Worm (Caenorhabditis elegans): ENCODE data around the gene hrpa-1.

hrpa-1 gene

DNA sequence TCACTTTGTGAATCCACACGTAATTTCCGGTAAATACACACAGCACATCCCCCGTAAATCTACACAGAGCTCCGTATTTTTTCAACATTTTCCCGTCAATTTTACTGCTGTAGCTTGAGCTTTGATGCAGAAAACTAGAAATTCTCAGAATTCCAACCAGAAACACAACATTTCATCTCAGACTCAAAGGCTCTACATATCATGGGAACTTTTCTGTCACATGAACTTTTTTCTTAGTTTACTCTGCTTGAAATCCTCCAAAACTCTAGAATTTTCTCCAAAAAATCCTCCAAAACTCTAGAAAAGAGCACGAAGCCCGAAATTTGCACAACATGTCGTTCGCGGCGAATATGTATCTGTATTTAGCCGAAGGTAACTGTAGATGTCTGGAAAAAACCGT is 24.6 kb upstream of the hrpa-1 start, which contains the start of gene Y55H10A.2:
Gene Y55H10A.2 (plus strand): TSS at position 301 of the 400 bp plus-strand sequence.
- no peak for TF ChIP-seq nhr-12 (tag; optimal IDR thresholded peaks at IDR 0.05)
- no peak for TF ChIP-seq zag-1 (tag; optimal IDR thresholded peaks at IDR 0.05)

DNA sequence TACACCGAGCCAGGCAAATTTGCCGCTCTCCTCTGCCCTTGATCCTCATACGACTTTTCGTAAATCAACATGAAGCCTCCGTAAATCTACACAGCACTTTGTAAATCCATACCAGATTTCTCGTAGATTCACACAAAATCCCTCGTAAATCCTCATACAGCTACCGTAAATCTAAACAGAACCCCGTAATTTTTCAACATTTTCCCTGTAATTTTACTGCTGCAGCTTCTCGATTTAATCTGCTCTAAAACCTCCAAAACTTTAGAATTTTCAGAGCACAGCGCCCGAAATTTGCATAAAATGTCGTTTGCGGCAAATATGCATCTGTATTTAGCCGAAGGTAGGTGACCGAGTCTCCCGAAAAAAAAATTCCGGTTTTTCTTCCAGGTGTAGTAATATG is 16.1 kb upstream of the hrpa-1 start, which contains the start of gene F42A6.1:
Gene F42A6.1 (plus strand): TSS at position 301 of the 400 bp plus-strand sequence.
- TF ChIP-seq efl-1 (optimal IDR thresholded peaks at IDR 0.05) = no peak
- peak in 1 of 2 experiments; percentile 71 for TF ChIP-seq efl-1 (GFP tag; optimal IDR thresholded peaks at IDR 0.05 in 1 of 2)
- no peak for TF ChIP-seq elt-3 (tag; optimal IDR thresholded peaks at IDR 0.05)
- TF ChIP-seq nhr-85 (tag) = peak; percentile 11

DNA sequence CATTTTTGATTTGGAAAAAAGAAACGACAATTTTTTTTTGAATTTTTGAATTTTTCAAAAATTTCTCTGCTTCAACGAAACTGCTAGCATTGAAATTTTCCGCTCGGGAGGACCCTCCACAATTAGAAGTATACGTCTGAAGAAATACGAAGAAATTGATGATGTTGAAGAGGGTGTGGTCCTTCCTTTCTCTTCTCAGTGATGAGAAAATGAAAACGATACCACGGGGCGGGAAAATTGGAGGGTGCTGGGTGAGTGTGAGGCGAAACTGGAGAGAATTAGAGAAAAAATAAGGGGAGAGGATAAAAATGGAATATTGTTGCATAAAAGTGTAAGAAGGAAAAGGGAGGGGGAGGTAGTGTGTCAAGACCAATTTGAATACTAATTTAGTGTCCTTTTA is 13.4 kb upstream of the hrpa-1 start:
- TF ChIP-seq sox-4 (tag; optimal IDR thresholded peaks at IDR 0.05) = no peak
- TF ChIP-seq nhr-76 (tag; optimal IDR thresholded peaks at IDR 0.05) = no peak
- peak in 1 of 3 experiments; percentile 16 for TF ChIP-seq ceh-82 (tag; optimal IDR thresholded peaks at IDR 0.05)
- TF ChIP-seq aly-2 (tag; optimal IDR thresholded peaks at IDR 0.05) = no peak
- TF ChIP-seq blmp-1 (tag; optimal IDR thresholded peaks at IDR 0.05) = peak; percentile 90
- no peak for TF ChIP-seq jun-1 (tag; optimal IDR thresholded peaks at IDR 0.05)
- peak; percentile 28 for TF ChIP-seq lin-14 (GFP tag; optimal IDR thresholded peaks at IDR 0.05)
- TF ChIP-seq ces-1 (GFP tag; optimal IDR thresholded peaks at IDR 0.05) = no peak
- peak; percentile 55 for TF ChIP-seq nhr-85 (tag)
- TF ChIP-seq ceh-8 (GFP tag; optimal IDR thresholded peaks at IDR 0.05) = no peak
- no peak for TF ChIP-seq lin-35 (GFP tag; optimal IDR thresholded peaks at IDR 0.05)
- no peak for TF ChIP-seq fkh-10 (GFP tag; optimal IDR thresholded peaks at IDR 0.05)
- no peak for TF ChIP-seq zip-4 (GFP tag; optimal IDR thresholded peaks at IDR 0.05)

DNA sequence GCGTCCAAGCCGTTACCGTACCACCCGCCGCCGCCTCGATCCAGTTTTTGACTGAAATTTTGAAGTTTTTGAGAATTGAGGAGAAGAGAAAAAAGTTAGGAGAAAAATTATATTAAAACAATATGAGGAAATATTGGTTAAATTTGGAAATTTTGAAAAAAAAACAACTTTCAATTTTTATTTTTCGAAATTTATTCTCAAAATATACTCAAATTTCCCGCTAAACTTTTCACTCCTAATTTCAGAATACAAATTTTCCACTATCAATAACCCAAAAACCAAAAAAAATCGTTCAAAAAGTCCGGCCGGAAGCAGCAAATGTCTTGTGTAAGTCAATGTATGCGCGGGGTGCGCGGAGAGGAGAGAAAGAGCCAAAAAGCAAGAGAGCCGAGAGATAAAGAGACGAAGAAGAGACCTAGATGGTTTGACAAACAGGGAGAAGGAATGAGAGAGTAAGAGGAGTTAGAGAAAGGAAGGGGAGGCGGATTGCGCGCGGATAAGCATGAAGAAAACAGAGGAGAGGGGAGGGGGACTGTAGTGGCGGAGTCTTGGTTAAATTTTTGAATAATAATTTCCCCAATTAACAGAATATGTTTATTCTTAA is 11.4 kb upstream of the hrpa-1 start, which contains the start of gene elks-1:
Gene elks-1 (minus strand): TSS at position 51 of the 604 bp plus-strand sequence.
- TF ChIP-seq nhr-19 (GFP tag; conservative IDR thresholded peaks at IDR 0.05) = no peak
- TF ChIP-seq ceh-82 (tag; optimal IDR thresholded peaks at IDR 0.05) = peak in 1 of 3 experiments; percentile 32
- TF ChIP-seq jun-1 (tag; optimal IDR thresholded peaks at IDR 0.05) = no peak
- TF ChIP-seq egl-13 (tag; optimal IDR thresholded peaks at IDR 0.05) = no peak
- no peak for TF ChIP-seq pqm-1 (tag; optimal IDR thresholded peaks at IDR 0.05)
- TF ChIP-seq efl-1 (optimal IDR thresholded peaks at IDR 0.05) = peak; percentile 42 to 57
- TF ChIP-seq efl-1 (GFP tag; optimal IDR thresholded peaks at IDR 0.05 in 1 of 2) = peak in 1 of 2 experiments; percentile 75
- TF ChIP-seq ztf-4 (tag; optimal IDR thresholded peaks at IDR 0.05) = no peak
- no peak for TF ChIP-seq alr-1 (tag; optimal IDR thresholded peaks at IDR 0.05; ENCODE audit: borderline replicate concordance)
- no peak for TF ChIP-seq fkh-4 (tag; optimal IDR thresholded peaks at IDR 0.05; ENCODE audit: borderline replicate concordance)
- TF ChIP-seq F16B12.6 (tag; optimal IDR thresholded peaks at IDR 0.05) = no peak
- TF ChIP-seq blmp-1 (tag; optimal IDR thresholded peaks at IDR 0.05) = peak; percentile 7
- no peak for TF ChIP-seq nhr-76 (tag; optimal IDR thresholded peaks at IDR 0.05)
- no peak for TF ChIP-seq nhr-85 (tag)
- TF ChIP-seq lsy-2 (tag; optimal IDR thresholded peaks at IDR 0.05) = peak in 1 of 2 experiments; percentile 21
- TF ChIP-seq lin-14 (GFP tag; optimal IDR thresholded peaks at IDR 0.05) = peak; percentile 19
- no peak for TF ChIP-seq unc-130 (tag; optimal IDR thresholded peaks at IDR 0.05)

DNA sequence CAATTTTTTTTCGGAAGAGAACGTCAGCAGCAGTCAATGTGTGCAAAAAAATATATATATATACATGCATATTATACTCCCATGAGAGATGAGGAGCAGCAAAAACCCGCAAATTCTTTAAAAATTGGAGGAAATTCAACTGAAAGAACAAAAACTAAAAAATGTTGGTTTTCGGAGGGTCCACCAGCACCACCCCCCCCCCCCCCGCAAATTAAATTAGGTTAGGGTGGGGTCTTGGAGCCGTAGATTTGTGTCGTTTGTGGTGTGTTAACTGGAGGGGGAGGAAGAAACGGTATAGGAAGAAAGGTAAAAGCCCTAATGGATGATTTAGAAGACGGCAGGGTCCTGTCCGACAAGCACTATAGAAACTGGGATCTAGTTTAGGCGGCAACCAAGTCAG is 9.7 kb upstream of the hrpa-1 start:
- TF ChIP-seq ceh-8 (GFP tag; optimal IDR thresholded peaks at IDR 0.05) (peak; percentile 83), efl-3 (GFP tag; optimal IDR thresholded peaks at IDR 0.05) (no peak), rnt-1 (tag; optimal IDR thresholded peaks at IDR 0.05) (no peak), lin-14 (GFP tag; optimal IDR thresholded peaks at IDR 0.05) (peak; percentile 1), efl-1 (optimal IDR thresholded peaks at IDR 0.05) (no peak), efl-1 (GFP tag; optimal IDR thresholded peaks at IDR 0.05 in 1 of 2) (peak in 1 of 2 experiments; percentile 41)

- no peak for TF ChIP-seq aha-1 (tag; optimal IDR thresholded peaks at IDR 0.05)
- no peak for TF ChIP-seq alr-1 (tag; optimal IDR thresholded peaks at IDR 0.05; ENCODE audit: borderline replicate concordance)
- TF ChIP-seq ztf-4 (tag; optimal IDR thresholded peaks at IDR 0.05) = no peak
- TF ChIP-seq unc-30 (tag; optimal IDR thresholded peaks at IDR 0.05) = no peak
- TF ChIP-seq nhr-71 (tag; optimal IDR thresholded peaks at IDR 0.05) = no peak
- TF ChIP-seq Y116A8C.19 (tag; optimal IDR thresholded peaks at IDR 0.05; ENCODE audit: borderline replicate concordance) = no peak
These were observed 6.8 kb upstream of the hrpa-1 start for ce11 chrIV:3345484-3345883.
